Worm (Caenorhabditis elegans) whole organism, midembryonic: Measurements from ENCODE around the gene F09C6.11.

ENCODE experiments used
- T22C8.4 ChIP-seq: fragments of 200-800 bp; sonication (Bioruptor generic); IDR thresholded peaks from 2 replicates; pipeline ENCODE4 v1.3.6; 2022; ENCODE audit warnings: missing genetic modification characterization, missing compliant biosample characterization
- cog-1 ChIP-seq: sonication (generic microtip); optimal IDR thresholded peaks from 2 replicates; lab custom pipeline; 2016; ENCODE audit warnings: missing genetic modification characterization, missing compliant biosample characterization
- flt-1 ChIP-seq: fragments of 200-800 bp; sonication (Bioruptor generic); IDR thresholded peaks from 2 replicates; pipeline ENCODE4 v1.3.6; 2022; ENCODE audit warnings: missing genetic modification characterization, missing compliant biosample characterization
- klf-2 ChIP-seq: fragments of 200-800 bp; sonication (Bioruptor generic); conservative IDR thresholded peaks from 2 replicates; pipeline ENCODE4 v1.3.6; 2022; ENCODE audit warnings: missing genetic modification reagents, missing genetic modification characterization, missing compliant biosample characterization
- med-1 ChIP-seq: sonication (generic microtip); optimal IDR thresholded peaks from 2 replicates; lab custom pipeline; 2017; ENCODE audit warnings: missing genetic modification characterization, mild to moderate bottlenecking, missing compliant biosample characterization, antibody characterized with exemption, missing genetic modification reagents; ENCODE audit not compliant: insufficient read depth
- ref-1 ChIP-seq: fragments of 200-800 bp; sonication (Bioruptor generic); conservative IDR thresholded peaks from 2 replicates; pipeline ENCODE4 v1.3.6; 2022; ENCODE audit warnings: missing genetic modification reagents, missing genetic modification characterization, missing compliant biosample characterization
- tab-1 ChIP-seq: fragments of 200-800 bp; sonication (Bioruptor generic); IDR thresholded peaks from 2 replicates; pipeline ENCODE4 v1.3.6; 2022; ENCODE audit warnings: missing genetic modification characterization, missing compliant biosample characterization
- ztf-23 ChIP-seq: fragments of 200-800 bp; sonication (Bioruptor generic); IDR thresholded peaks from 2 replicates; pipeline ENCODE4 v1.3.6; 2022; ENCODE audit warnings: missing genetic modification reagents, missing genetic modification characterization, missing compliant biosample characterization

DNA sequence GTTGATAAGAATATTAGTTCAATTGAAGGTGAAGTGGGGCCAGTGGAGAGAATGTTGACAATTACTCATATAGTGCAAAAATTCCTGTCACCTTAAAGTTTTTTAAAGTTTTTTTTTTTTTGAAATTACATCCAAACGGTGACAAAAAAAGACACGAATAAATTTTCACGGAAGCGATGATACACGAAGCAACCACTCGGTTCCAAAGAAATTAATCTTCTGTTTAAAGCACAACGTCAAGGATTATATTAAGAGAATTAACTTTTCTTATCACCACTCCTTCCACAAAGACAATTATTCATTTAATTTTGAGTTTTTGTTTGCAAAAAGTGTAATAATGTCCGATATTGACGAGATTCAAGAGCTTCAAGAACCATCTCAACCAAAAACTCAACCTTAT lies 16.7 kb downstream of the F09C6.11 start, which contains the start of gene clec-28:
- no peak for TF ChIP-seq med-1 (GFP tag; lab: Kevin White, UChicago)
- no peak for TF ChIP-seq ztf-23 (GFP tag; lab: Robert Waterston, UW)
- no peak for TF ChIP-seq klf-2 (GFP tag; lab: Robert Waterston, UW)
- TF ChIP-seq cog-1 (tag; lab: Kevin White, UChicago), result no peak
- TF ChIP-seq flt-1, result no peak
- no peak for TF ChIP-seq tab-1 (GFP tag; lab: Robert Waterston, UW)
- TF ChIP-seq T22C8.4 (GFP tag; lab: Robert Waterston, UW), result no peak
- TF ChIP-seq ref-1, result no peak
